Worm (Caenorhabditis elegans): ENCODE results near the gene F28B4.1.

- TF ChIP-seq hrde-1 (tag; optimal IDR thresholded peaks at IDR 0.05; ENCODE audit: borderline replicate concordance) (no peak), mel-28 (tag; optimal IDR thresholded peaks at IDR 0.05; ENCODE audit: borderline replicate concordance) (no peak), cebp-1 (GFP tag; IDR thresholded peaks at IDR 0.05) (no peak), cebp-1 (tag; optimal IDR thresholded peaks at IDR 0.05) (no peak), cebp-2 (GFP tag; IDR thresholded peaks at IDR 0.05) (no peak), F37B4.10 (GFP tag; IDR thresholded peaks at IDR 0.05) (no peak), ztf-22 (GFP tag; optimal IDR thresholded peaks at IDR 0.05) (no peak), D2030.7 (GFP tag; IDR thresholded peaks at IDR 0.05) (no peak), F49E8.2 (tag; optimal IDR thresholded peaks at IDR 0.05; ENCODE audit: insufficient read depth) (no peak), pha-4 (tag; optimal IDR thresholded peaks at IDR 0.05) (no peak), Y79H2A.3 (GFP tag; conservative IDR thresholded peaks at IDR 0.05) (no peak), lag-1 (GFP tag; IDR thresholded peaks at IDR 0.05) (no peak)
Measured at ce11 chrX:3204778-3205177, at the start of gene F28B4.1.

Measured in whole organism, young adult.